Worm (Caenorhabditis elegans) whole organism, late embryonic: Measurements from ENCODE around the gene ZK563.2.

ENCODE experiments used
- C38D4.7 ChIP-seq: fragments of 200-800 bp; sonication (Bioruptor generic); optimal IDR thresholded peaks from 2 replicates; lab custom pipeline; 2018; ENCODE audit warnings: mild to moderate bottlenecking, missing genetic modification characterization, moderate library complexity, missing compliant biosample characterization
- F13H6.1 ChIP-seq: sonication (generic microtip); optimal IDR thresholded peaks from 2 replicates; lab custom pipeline; 2016; ENCODE audit warnings: missing genetic modification characterization, missing compliant biosample characterization
- K02D7.2 ChIP-seq: sonication (generic microtip); optimal IDR thresholded peaks from 2 replicates; lab custom pipeline; 2017; ENCODE audit warnings: mild to moderate bottlenecking, missing genetic modification characterization, missing compliant biosample characterization
- K09A11.1 ChIP-seq: sonication (generic microtip); optimal IDR thresholded peaks from 2 replicates; lab custom pipeline; 2017; ENCODE audit warnings: antibody characterized with exemption, mild to moderate bottlenecking, missing genetic modification characterization, missing compliant biosample characterization; ENCODE audit not compliant: insufficient read depth
- T23F11.4 ChIP-seq: fragments of 200-800 bp; sonication (Bioruptor generic); optimal IDR thresholded peaks from 2 replicates; lab custom pipeline; 2018; ENCODE audit warnings: mild to moderate bottlenecking, missing genetic modification characterization, missing compliant biosample characterization
- Y22D7AL.16 ChIP-seq: sonication (generic microtip); optimal IDR thresholded peaks from 2 replicates; lab custom pipeline; 2016; ENCODE audit warnings: missing genetic modification characterization, missing compliant biosample characterization
- ahr-1 ChIP-seq: sonication (generic microtip); optimal IDR thresholded peaks from 2 replicates; lab custom pipeline; 2016; ENCODE audit warnings: missing genetic modification characterization, missing compliant biosample characterization
- ama-1 ChIP-seq: fragments of 150-350 bp; optimal IDR thresholded peaks from 2 replicates; lab custom pipeline; 2014
- ceh-18 ChIP-seq: sonication (generic microtip); optimal IDR thresholded peaks from 2 replicates; lab custom pipeline; 2016; ENCODE audit warnings: missing genetic modification characterization, missing compliant biosample characterization
- ceh-19 ChIP-seq: fragments of 200-800 bp; sonication (Bioruptor generic); optimal IDR thresholded peaks from 2 replicates; lab custom pipeline; 2018; ENCODE audit warnings: mild to moderate bottlenecking, missing genetic modification characterization, missing compliant biosample characterization
- ceh-2 ChIP-seq: sonication (generic microtip); optimal IDR thresholded peaks from 2 replicates; lab custom pipeline; 2016; ENCODE audit warnings: missing genotype, missing genetic modification characterization, missing compliant biosample characterization
- ceh-22 ChIP-seq: sonication (generic microtip); optimal IDR thresholded peaks from 2 replicates; lab custom pipeline; 2017; ENCODE audit warnings: missing biosample characterization, missing genetic modification characterization
- ceh-34 ChIP-seq: sonication (generic microtip); optimal IDR thresholded peaks from 2 replicates; lab custom pipeline; 2016; ENCODE audit warnings: mild to moderate bottlenecking, missing genetic modification characterization, missing compliant biosample characterization
- ceh-45 ChIP-seq: fragments of 200-800 bp; sonication (Bioruptor generic); IDR thresholded peaks from 2 replicates; pipeline ENCODE4 v1.3.6; 2022; ENCODE audit warnings: missing genetic modification reagents, missing genetic modification characterization, missing compliant biosample characterization
- ceh-48 ChIP-seq: sonication (generic microtip); optimal IDR thresholded peaks from 2 replicates; lab custom pipeline; 2016; ENCODE audit warnings: missing genetic modification characterization, inconsistent platforms, missing compliant biosample characterization
- ceh-6 ChIP-seq: fragments of 200-800 bp; sonication (Bioruptor generic); optimal IDR thresholded peaks from 2 replicates; lab custom pipeline; 2018; ENCODE audit warnings: mild to moderate bottlenecking, missing genetic modification characterization, missing compliant biosample characterization
- ceh-9 ChIP-seq: sonication (generic microtip); optimal IDR thresholded peaks from 2 replicates; lab custom pipeline; 2016; ENCODE audit warnings: mild to moderate bottlenecking, missing genetic modification characterization, inconsistent platforms, missing compliant biosample characterization
- che-1 ChIP-seq: sonication (generic microtip); optimal IDR thresholded peaks from 2 replicates; lab custom pipeline; 2016; ENCODE audit warnings: mild to moderate bottlenecking, missing genetic modification characterization, missing compliant biosample characterization
- dmd-4 ChIP-seq: sonication (generic microtip); optimal IDR thresholded peaks from 2 replicates; lab custom pipeline; 2016; ENCODE audit warnings: borderline replicate concordance, missing genetic modification characterization, missing compliant biosample characterization
- dve-1 ChIP-seq: sonication (generic microtip); optimal IDR thresholded peaks from 2 replicates; lab custom pipeline; 2017; ENCODE audit warnings: antibody characterized with exemption, mild to moderate bottlenecking, missing genetic modification characterization, missing compliant biosample characterization
- elt-2 ChIP-seq: sonication (generic microtip); optimal IDR thresholded peaks from 2 replicates; lab custom pipeline; 2016; ENCODE audit warnings: missing genetic modification reagents, missing genetic modification characterization, missing compliant biosample characterization
- elt-4 ChIP-seq: sonication (generic microtip); optimal IDR thresholded peaks from 2 replicates; lab custom pipeline; 2016; ENCODE audit warnings: missing genetic modification characterization, missing compliant biosample characterization
- eyg-1 ChIP-seq: sonication (generic microtip); optimal IDR thresholded peaks from 2 replicates; lab custom pipeline; 2016; ENCODE audit warnings: missing genotype, missing genetic modification characterization, missing compliant biosample characterization
- fkh-10 ChIP-seq: fragments of 150-350 bp; optimal IDR thresholded peaks from 2 replicates; lab custom pipeline; 2014; ENCODE audit warnings: missing biosample characterization, missing genetic modification reagents, missing genetic modification characterization
- fkh-6 ChIP-seq: sonication (generic microtip); optimal IDR thresholded peaks from 2 replicates; lab custom pipeline; 2016; ENCODE audit warnings: missing genetic modification characterization, missing compliant biosample characterization
- gmeb-2 ChIP-seq: sonication (generic microtip); optimal IDR thresholded peaks from 2 replicates; lab custom pipeline; 2016; ENCODE audit warnings: missing genetic modification characterization, inconsistent platforms, missing compliant biosample characterization
- hlh-13 ChIP-seq: fragments of 200-800 bp; sonication (Bioruptor generic); optimal IDR thresholded peaks from 2 replicates; lab custom pipeline; 2018; ENCODE audit warnings: mild to moderate bottlenecking, missing genetic modification characterization, missing compliant biosample characterization
- hlh-30 ChIP-seq: sonication (generic microtip); optimal IDR thresholded peaks from 2 replicates; lab custom pipeline; 2017; ENCODE audit warnings: antibody characterized with exemption, missing genetic modification characterization, missing compliant biosample characterization; ENCODE audit not compliant: insufficient read depth
- hlh-8 ChIP-seq: sonication (generic microtip); optimal IDR thresholded peaks from 2 replicates; lab custom pipeline; 2016; ENCODE audit warnings: missing genotype, missing genetic modification characterization, missing compliant biosample characterization
- lim-6 ChIP-seq: sonication (generic microtip); optimal IDR thresholded peaks from 2 replicates; lab custom pipeline; 2016; ENCODE audit warnings: missing genetic modification characterization, missing compliant biosample characterization
- lin-11 ChIP-seq: fragments of 200-800 bp; sonication (Bioruptor generic); optimal IDR thresholded peaks from 2 replicates; lab custom pipeline; 2018; ENCODE audit warnings: mild to moderate bottlenecking, missing genetic modification characterization, missing compliant biosample characterization
- madf-2 ChIP-seq: sonication (generic microtip); optimal IDR thresholded peaks from 2 replicates; lab custom pipeline; 2017; ENCODE audit warnings: missing genetic modification characterization, missing compliant biosample characterization
- mec-3 ChIP-seq: sonication (generic microtip); optimal IDR thresholded peaks from 2 replicates; lab custom pipeline; 2016; ENCODE audit warnings: borderline replicate concordance, missing genetic modification characterization, missing compliant biosample characterization
- nfya-1 ChIP-seq: sonication (generic microtip); optimal IDR thresholded peaks from 2 replicates; lab custom pipeline; 2017; ENCODE audit warnings: missing genetic modification characterization, mild to moderate bottlenecking, missing compliant biosample characterization, antibody characterized with exemption, moderate library complexity
- nhr-11 ChIP-seq: fragments of 150-350 bp; optimal IDR thresholded peaks from 2 replicates; lab custom pipeline; 2014; ENCODE audit warnings: missing biosample characterization, missing genetic modification characterization
- npax-4 ChIP-seq: sonication (generic microtip); optimal IDR thresholded peaks from 2 replicates; lab custom pipeline; 2016; ENCODE audit warnings: missing genetic modification characterization, missing compliant biosample characterization
- odd-2 ChIP-seq: sonication (generic microtip); optimal IDR thresholded peaks from 2 replicates; lab custom pipeline; 2017; ENCODE audit warnings: antibody characterized with exemption, mild to moderate bottlenecking, missing genetic modification characterization, missing compliant biosample characterization
- pag-3 ChIP-seq: sonication (generic microtip); optimal IDR thresholded peaks from 2 replicates; lab custom pipeline; 2016; ENCODE audit warnings: missing compliant biosample characterization, missing genetic modification characterization, borderline replicate concordance
- pqm-1 ChIP-seq: sonication (generic microtip); optimal IDR thresholded peaks from 2 replicates; lab custom pipeline; 2016; ENCODE audit warnings: missing genetic modification characterization, missing compliant biosample characterization
- pros-1 ChIP-seq: fragments of 150-350 bp; optimal IDR thresholded peaks from 2 replicates; lab custom pipeline; 2014; ENCODE audit warnings: missing biosample characterization, missing genetic modification reagents, missing genetic modification characterization
- ref-2 ChIP-seq: sonication (generic microtip); optimal IDR thresholded peaks from 2 replicates; lab custom pipeline; 2016; ENCODE audit warnings: missing genetic modification characterization, missing compliant biosample characterization
- rnt-1 ChIP-seq: sonication (generic microtip); optimal IDR thresholded peaks from 2 replicates; lab custom pipeline; 2016; ENCODE audit warnings: missing genetic modification characterization, missing compliant biosample characterization
- sdc-2 ChIP-seq: sonication (generic microtip); optimal IDR thresholded peaks from 2 replicates; lab custom pipeline; 2016; ENCODE audit warnings: missing genotype, missing genetic modification characterization, missing compliant biosample characterization
- sox-2 ChIP-seq: fragments of 200-800 bp; sonication (Bioruptor generic); IDR thresholded peaks from 2 replicates; pipeline ENCODE4 v1.3.6; 2022; ENCODE audit warnings: missing genetic modification reagents, missing genetic modification characterization, missing compliant biosample characterization
- sox-4 ChIP-seq: sonication (generic microtip); optimal IDR thresholded peaks from 2 replicates; lab custom pipeline; 2017; ENCODE audit warnings: mild to moderate bottlenecking, missing genetic modification characterization, inconsistent platforms, missing compliant biosample characterization
- syd-9 ChIP-seq: sonication (generic microtip); optimal IDR thresholded peaks from 2 replicates; lab custom pipeline; 2016; ENCODE audit warnings: mild to moderate bottlenecking, missing genetic modification characterization, moderate library complexity, missing compliant biosample characterization
- tbx-2 ChIP-seq: sonication (generic microtip); optimal IDR thresholded peaks from 2 replicates; lab custom pipeline; 2016; ENCODE audit warnings: missing genetic modification characterization, missing compliant biosample characterization
- tbx-7 ChIP-seq: sonication (generic microtip); optimal IDR thresholded peaks from 2 replicates; lab custom pipeline; 2016; ENCODE audit warnings: missing genotype, missing genetic modification characterization, missing compliant biosample characterization
- ttx-3 ChIP-seq: sonication (generic microtip); optimal IDR thresholded peaks from 2 replicates; lab custom pipeline; 2016; ENCODE audit warnings: missing genetic modification reagents, missing genetic modification characterization, missing compliant biosample characterization
- unc-3 ChIP-seq, 2 experiments: fragments of 200-800 bp in 1 of 2; sonication (Bioruptor generic) in 1 of 2; sonication (generic microtip) in 1 of 2; conservative IDR thresholded peaks in 1 of 2; optimal IDR thresholded peaks in 1 of 2; 2 replicates each; pipeline versions ENCODE4 v1.3.6 to Lab custom; 2016 to 2022; ENCODE audit warnings: missing compliant biosample characterization in 2 of 2, missing genetic modification characterization in 2 of 2, missing genetic modification reagents in 1 of 2
- unc-86 ChIP-seq: sonication (generic microtip); optimal IDR thresholded peaks from 2 replicates; lab custom pipeline; 2016; ENCODE audit warnings: missing genetic modification characterization, missing compliant biosample characterization
- zip-5 ChIP-seq: sonication (generic microtip); optimal IDR thresholded peaks from 2 replicates; lab custom pipeline; 2016; ENCODE audit warnings: missing genetic modification characterization, missing compliant biosample characterization

Gene ZK563.2

DNA sequence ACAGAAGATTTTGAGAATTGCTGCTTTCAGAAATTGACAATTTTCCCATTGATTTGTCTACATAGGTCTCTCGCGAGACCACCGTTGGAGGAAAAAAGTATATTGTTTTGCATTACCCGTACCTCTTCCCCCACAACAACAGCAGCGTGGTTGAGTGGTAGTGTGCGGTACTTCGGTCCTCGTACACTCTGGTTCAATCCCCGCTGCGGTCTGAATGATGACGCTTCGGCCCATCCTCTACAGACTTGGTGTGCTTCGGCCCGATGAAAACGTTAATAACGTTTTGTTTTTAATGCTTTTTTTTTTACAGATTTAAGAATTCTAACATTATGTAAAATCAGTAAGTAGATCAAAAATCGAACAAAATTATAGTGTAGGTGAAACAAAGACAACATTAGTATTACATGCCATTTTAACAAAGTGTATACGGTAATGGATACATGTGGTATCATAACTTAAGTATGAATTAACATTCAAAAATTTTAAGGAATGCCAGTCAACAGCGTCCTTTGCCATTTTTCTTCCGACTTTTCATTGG is 20.8 kb upstream of the ZK563.2 start, which contains the start of gene ZK816.3:
Gene ZK816.3, plus strand, starts transcription at position 488 of the 538 bp plus-strand sequence.
- peak; percentile 78 for TF ChIP-seq elt-2 (tag; lab: Kevin White, UChicago)
- no peak for TF ChIP-seq ahr-1 (tag; lab: Kevin White, UChicago)
- TF ChIP-seq tbx-2 (tag; lab: Kevin White, UChicago), result peak; percentile 72
- peak; percentile 60 for TF ChIP-seq ceh-34
- no peak for TF ChIP-seq ceh-9 (tag; lab: Kevin White, UChicago)
- TF ChIP-seq rnt-1, result peak; percentile 35
- TF ChIP-seq K09A11.1, result peak; percentile 55
- no peak for TF ChIP-seq dmd-4 (tag; lab: Kevin White, UChicago)
- TF ChIP-seq tbx-7, result peak; percentile 12
- no peak for TF ChIP-seq syd-9 (tag; lab: Kevin White, UChicago)
- no peak for TF ChIP-seq ama-1 (lab: Kevin White, UChicago)
- TF ChIP-seq lin-11 (tag; lab: Kevin White, UChicago), result peak; percentile 43
- no peak for TF ChIP-seq K02D7.2
- peak; percentile 30 for TF ChIP-seq eyg-1
- TF ChIP-seq hlh-8 (tag; lab: Kevin White, UChicago), result peak; percentile 23
- no peak for TF ChIP-seq ceh-18 (tag; lab: Kevin White, UChicago)
- peak; percentile 77 for TF ChIP-seq sox-2
- no peak for TF ChIP-seq pag-3
- no peak for TF ChIP-seq mec-3 (tag; lab: Kevin White, UChicago)
- no peak for TF ChIP-seq T23F11.4 (GFP tag; lab: Kevin White, UChicago)
- peak; percentile 29 for TF ChIP-seq gmeb-2
- no peak for TF ChIP-seq nhr-11 (tag; lab: Kevin White, UChicago)
- TF ChIP-seq elt-4 (tag; lab: Kevin White, UChicago), result no peak
- TF ChIP-seq npax-4 (tag; lab: Kevin White, UChicago), result no peak
- TF ChIP-seq ceh-22 (tag; lab: Kevin White, UChicago), result no peak
- no peak for TF ChIP-seq F13H6.1 (tag; lab: Kevin White, UChicago)
- TF ChIP-seq hlh-30 (tag; lab: Kevin White, UChicago), result no peak
- TF ChIP-seq ceh-6, result peak; percentile 75
- peak; percentile 63 for TF ChIP-seq sdc-2 (tag; lab: Kevin White, UChicago)
- TF ChIP-seq C38D4.7, result peak; percentile 35
- TF ChIP-seq ref-2 (tag; lab: Kevin White, UChicago), result no peak
- peak; percentile 31 for TF ChIP-seq unc-86 (tag; lab: Kevin White, UChicago)
- no peak for TF ChIP-seq pqm-1
- TF ChIP-seq fkh-10, result no peak
- no peak for TF ChIP-seq ceh-45
- TF ChIP-seq ceh-48 (tag; lab: Kevin White, UChicago), result no peak
- TF ChIP-seq ttx-3 (tag; lab: Kevin White, UChicago), result peak; percentile 32
- peak; percentile 69 for TF ChIP-seq fkh-6 (tag; lab: Kevin White, UChicago)
- TF ChIP-seq hlh-13 (GFP tag; lab: Kevin White, UChicago), result no peak
- no peak for TF ChIP-seq pros-1 (tag; lab: Kevin White, UChicago)
- peak; percentile 28 for TF ChIP-seq ceh-2 (tag; lab: Kevin White, UChicago)
- TF ChIP-seq unc-3 (GFP tag; conservative IDR thresholded peaks at IDR 0.05; lab: Robert Waterston, UW), result peak; percentile 46; the same call in 1 of the 2 replicates
- no peak for TF ChIP-seq unc-3 (tag; optimal IDR thresholded peaks at IDR 0.05; lab: Kevin White, UChicago)
- TF ChIP-seq sox-4 (tag; lab: Kevin White, UChicago), result peak; percentile 61
- TF ChIP-seq che-1 (tag; lab: Kevin White, UChicago), result peak; percentile 60
- TF ChIP-seq zip-5 (tag; lab: Kevin White, UChicago), result no peak
- no peak for TF ChIP-seq odd-2
- no peak for TF ChIP-seq lim-6 (tag; lab: Kevin White, UChicago)
- TF ChIP-seq nfya-1, result peak; percentile 22
- peak; percentile 37 for TF ChIP-seq Y22D7AL.16 (tag; lab: Kevin White, UChicago)
- peak; percentile 32 for TF ChIP-seq madf-2 (tag; lab: Kevin White, UChicago)
- TF ChIP-seq dve-1 (tag; lab: Kevin White, UChicago), result peak; percentile 15
- TF ChIP-seq ceh-19 (GFP tag; lab: Kevin White, UChicago), result peak; percentile 36
